Worm (Caenorhabditis elegans): Measurements from ENCODE around the gene elpc-2.

elpc-2 gene

DNA sequence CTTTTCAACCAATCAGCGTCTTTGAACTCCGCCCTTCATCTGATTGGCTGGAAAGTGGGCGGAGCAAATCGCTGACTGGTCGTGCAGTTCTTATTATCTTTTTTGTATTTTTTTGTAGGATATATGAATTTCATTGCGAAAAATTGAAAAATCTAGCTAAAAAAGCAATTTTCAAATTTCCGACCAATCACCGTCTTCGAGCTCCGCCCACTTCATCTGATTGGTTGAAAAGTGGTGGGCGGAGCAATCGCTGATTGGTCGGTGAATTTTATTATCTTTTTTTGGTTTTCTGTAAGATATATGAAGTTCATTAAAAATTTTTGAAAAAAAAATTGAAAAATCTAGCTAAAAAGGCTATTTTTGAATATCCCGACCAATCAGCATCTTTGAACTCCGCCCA lies 6.8 kb downstream of the elpc-2 start:
- TF ChIP-seq mab-5 (tag; optimal IDR thresholded peaks at IDR 0.05) (no peak), snpc-4 (tag; optimal IDR thresholded peaks at IDR 0.05) (no peak), ceh-82 (tag; optimal IDR thresholded peaks at IDR 0.05) (no peak), egl-27 (tag; optimal IDR thresholded peaks at IDR 0.05) (no peak), crh-2 (tag; optimal IDR thresholded peaks at IDR 0.05) (no peak), ceh-16 (tag; optimal IDR thresholded peaks at IDR 0.05) (no peak), fos-1 (tag; optimal IDR thresholded peaks at IDR 0.05) (no peak), ama-1 (optimal IDR thresholded peaks at IDR 0.05) (no peak), unc-39 (tag; optimal IDR thresholded peaks at IDR 0.05) (no peak), nhr-237 (tag; optimal IDR thresholded peaks at IDR 0.05) (no peak), nhr-12 (tag; optimal IDR thresholded peaks at IDR 0.05) (no peak), C34F6.9 (tag; optimal IDR thresholded peaks at IDR 0.05) (no peak), nhr-21 (tag; optimal IDR thresholded peaks at IDR 0.05) (no peak), blmp-1 (tag; optimal IDR thresholded peaks at IDR 0.05; ENCODE audit: insufficient read depth) (no peak), ztf-11 (tag; optimal IDR thresholded peaks at IDR 0.05) (no peak), nhr-129 (tag; optimal IDR thresholded peaks at IDR 0.05) (no peak), ztf-1 (GFP tag; conservative IDR thresholded peaks at IDR 0.05) (no peak), nhr-11 (tag; optimal IDR thresholded peaks at IDR 0.05) (no peak), lin-11 (tag; optimal IDR thresholded peaks at IDR 0.05) (no peak), ztf-4 (tag; optimal IDR thresholded peaks at IDR 0.05) (no peak)

DNA sequence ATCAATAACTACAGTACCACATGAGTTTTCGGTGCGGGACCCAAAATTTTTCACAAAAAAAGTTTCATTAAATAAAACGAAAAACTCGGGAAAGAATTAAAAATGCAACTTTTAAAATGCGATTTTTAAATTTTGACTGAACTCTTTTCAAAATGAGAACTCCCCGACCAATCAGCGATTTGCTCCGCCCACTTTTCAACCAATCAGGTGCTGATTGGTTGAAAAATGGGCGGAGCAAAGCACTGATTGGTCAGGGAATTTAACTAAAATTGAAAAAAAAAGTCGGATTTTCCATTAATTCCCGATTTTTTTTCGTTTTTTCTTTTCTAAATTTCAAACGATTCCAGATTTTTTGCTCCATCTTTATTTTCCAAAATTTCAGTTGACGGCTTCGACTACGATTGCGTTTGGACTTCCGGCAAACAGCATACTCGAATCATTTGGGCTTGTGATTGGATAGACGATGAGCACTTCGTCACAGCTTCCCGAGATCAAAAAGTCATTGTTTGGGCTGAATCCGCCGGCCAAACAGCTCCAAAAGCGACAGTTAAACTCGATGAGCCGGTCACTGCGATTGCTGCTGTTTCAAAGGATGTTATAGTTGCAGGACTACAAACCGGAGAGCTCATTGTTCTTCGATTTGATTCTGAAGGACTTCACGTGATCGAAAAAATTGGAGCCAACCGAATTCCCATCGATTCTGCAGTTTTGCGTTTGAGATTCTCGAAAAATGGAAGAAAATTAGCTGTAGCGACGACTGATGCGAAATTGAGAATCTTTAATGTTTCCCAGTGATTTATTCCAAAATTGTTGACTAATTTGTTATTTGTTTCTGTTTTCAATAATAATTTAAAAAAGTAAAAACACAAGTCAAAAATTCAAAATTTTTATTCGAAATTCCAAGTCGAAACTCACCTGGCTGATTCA lies 12.2 kb downstream of the elpc-2 start:
- no peak for TF ChIP-seq mbf-1 (tag; optimal IDR thresholded peaks at IDR 0.05)
- TF ChIP-seq elt-1 (tag; optimal IDR thresholded peaks at IDR 0.05) = no peak
- TF ChIP-seq egl-27 (tag; optimal IDR thresholded peaks at IDR 0.05) = no peak
- no peak for TF ChIP-seq peb-1 (tag; optimal IDR thresholded peaks at IDR 0.05)

DNA sequence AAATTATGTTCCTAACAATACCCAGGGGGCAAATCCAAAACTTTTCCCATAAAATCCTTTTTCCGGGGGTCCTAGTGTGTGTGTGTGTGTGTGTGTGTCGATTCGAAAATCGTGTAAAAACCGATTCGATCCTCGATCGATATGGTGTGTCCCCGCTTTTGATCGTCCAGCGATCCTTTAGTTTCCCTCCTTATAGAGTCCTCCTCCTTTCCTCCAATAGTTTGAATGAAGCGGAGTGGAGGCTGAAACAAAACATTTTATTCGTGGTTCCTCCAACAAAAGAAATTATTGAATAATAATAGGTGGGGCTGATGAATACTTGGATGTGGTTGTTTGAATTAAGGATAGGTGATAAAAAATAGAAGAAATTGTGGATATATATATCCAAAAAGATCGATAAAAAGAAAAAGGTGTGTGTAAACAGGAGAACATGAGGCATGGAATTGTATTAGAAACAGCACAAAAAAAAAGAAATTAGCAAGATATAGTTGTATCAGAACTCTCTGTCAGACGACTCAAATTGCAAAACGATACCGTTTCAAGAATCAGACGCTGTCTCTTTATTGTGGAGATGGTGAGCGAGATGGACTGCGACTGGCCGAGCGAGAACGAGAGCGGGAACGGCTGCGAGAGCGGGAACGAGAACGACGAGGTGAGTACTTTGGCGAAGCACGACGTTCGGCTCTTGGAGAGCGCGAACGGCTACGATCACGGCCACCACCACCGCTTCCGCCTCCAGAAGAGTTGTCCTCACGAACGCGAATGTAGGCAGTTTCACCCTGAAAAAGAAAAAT lies 13.2 kb downstream of the elpc-2 start:
- no peak for TF ChIP-seq nhr-21 (tag; optimal IDR thresholded peaks at IDR 0.05)
- no peak for TF ChIP-seq nhr-77 (tag; optimal IDR thresholded peaks at IDR 0.05)
- no peak for TF ChIP-seq sem-4 (tag; optimal IDR thresholded peaks at IDR 0.05)
- TF ChIP-seq nhr-10 (tag; optimal IDR thresholded peaks at IDR 0.05) = no peak
- TF ChIP-seq nhr-129 (tag; optimal IDR thresholded peaks at IDR 0.05) = no peak
- no peak for TF ChIP-seq ztf-11 (tag; optimal IDR thresholded peaks at IDR 0.05)

DNA sequence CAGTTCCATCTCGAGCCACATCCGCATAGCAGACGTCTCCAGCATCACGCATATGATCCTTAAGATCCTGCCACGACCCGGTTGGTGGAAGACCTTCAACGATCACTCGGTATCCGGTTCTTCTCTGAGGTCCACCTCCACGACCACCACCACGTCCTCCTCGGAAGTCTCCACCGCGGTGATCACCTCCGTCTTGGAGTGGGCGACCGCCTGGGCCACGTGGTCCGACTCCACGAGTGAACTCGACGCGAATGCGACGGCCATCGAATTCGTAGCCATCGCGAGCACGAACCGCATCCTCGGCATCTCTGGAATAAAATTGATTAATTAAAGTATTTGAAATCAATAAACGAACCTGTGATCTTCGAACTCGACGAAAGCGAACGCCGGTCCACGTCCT lies 13.9 kb downstream of the elpc-2 start:
- TF ChIP-seq Y55F3AM.14 (GFP tag; optimal IDR thresholded peaks at IDR 0.05) (no peak), nhr-77 (tag; optimal IDR thresholded peaks at IDR 0.05) (no peak), lin-13 (GFP tag; optimal IDR thresholded peaks at IDR 0.05) (no peak), lsy-2 (tag; optimal IDR thresholded peaks at IDR 0.05) (no peak), mab-5 (tag; optimal IDR thresholded peaks at IDR 0.05) (no peak), nhr-6 (tag; optimal IDR thresholded peaks at IDR 0.05) (no peak), nhr-21 (tag; optimal IDR thresholded peaks at IDR 0.05) (no peak), unc-55 (GFP tag; optimal IDR thresholded peaks at IDR 0.05) (no peak), ceh-82 (tag; optimal IDR thresholded peaks at IDR 0.05) (no peak), ceh-16 (tag; optimal IDR thresholded peaks at IDR 0.05) (no peak), mbf-1 (tag; optimal IDR thresholded peaks at IDR 0.05) (no peak), unc-62 (GFP tag; optimal IDR thresholded peaks at IDR 0.05) (no peak), mdl-1 (tag; optimal IDR thresholded peaks at IDR 0.05) (no peak), alr-1 (tag; optimal IDR thresholded peaks at IDR 0.05) (no peak), elt-1 (tag; optimal IDR thresholded peaks at IDR 0.05) (no peak), nhr-23 (tag; optimal IDR thresholded peaks at IDR 0.05) (no peak), egl-27 (tag; optimal IDR thresholded peaks at IDR 0.05) (no peak), crh-2 (tag; optimal IDR thresholded peaks at IDR 0.05) (no peak), peb-1 (tag; optimal IDR thresholded peaks at IDR 0.05) (no peak)
